Worm (Caenorhabditis elegans): Measurements from ENCODE around the gene mtrr-1.

The mtrr-1 gene

DNA sequence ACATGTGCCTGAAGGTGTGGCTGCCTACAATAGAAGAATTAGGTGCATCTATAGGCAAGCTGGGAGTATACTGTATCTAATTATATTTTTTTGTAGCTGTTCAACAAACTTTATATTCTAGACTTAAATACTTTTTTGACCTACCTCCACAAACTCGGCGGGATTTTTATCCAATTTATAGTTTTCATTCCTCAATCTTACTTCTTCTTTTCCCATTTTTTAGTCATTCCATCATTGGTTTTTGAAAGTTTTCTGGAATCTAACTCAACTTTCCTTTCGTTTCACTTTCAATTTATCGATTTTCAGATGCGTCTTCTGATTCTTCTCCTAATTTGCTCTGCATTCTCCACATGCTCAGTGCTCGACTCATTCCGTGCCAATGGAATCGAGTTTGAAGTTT is 16.2 kb upstream of the mtrr-1 start, which contains the start of gene C01G6.3:
TSS of gene C01G6.3 (plus strand) at position 301 of the 400 bp plus-strand sequence.
- TF ChIP-seq ztf-4 (tag; optimal IDR thresholded peaks at IDR 0.05) = no peak
- TF ChIP-seq nhr-237 (tag; optimal IDR thresholded peaks at IDR 0.05) = no peak

DNA sequence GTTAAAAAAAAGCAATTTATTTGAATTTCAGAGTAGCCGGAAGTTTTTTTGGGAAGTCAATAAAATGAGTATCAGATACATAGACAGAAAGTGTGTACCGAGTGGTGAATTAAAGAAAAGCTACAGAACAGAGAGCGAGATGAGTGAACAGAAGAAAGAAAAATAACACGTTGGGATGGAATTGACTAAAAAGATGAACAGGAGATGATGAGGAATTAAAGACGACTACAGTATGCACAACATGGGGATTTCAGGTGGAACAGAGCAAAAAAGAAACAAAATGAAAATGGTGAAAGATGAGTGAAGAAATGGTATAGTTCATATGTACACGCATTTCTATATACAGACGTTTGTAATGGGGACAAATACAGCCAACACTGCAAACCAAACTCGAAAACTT is 14.5 kb upstream of the mtrr-1 start:
- TF ChIP-seq zag-1 (tag; optimal IDR thresholded peaks at IDR 0.05) = no peak
- no peak for TF ChIP-seq nhr-23 (tag; optimal IDR thresholded peaks at IDR 0.05)
- no peak for TF ChIP-seq unc-62 (GFP tag; optimal IDR thresholded peaks at IDR 0.05)
- no peak for TF ChIP-seq crh-2 (tag; optimal IDR thresholded peaks at IDR 0.05)
- TF ChIP-seq R02D3.7 (tag; optimal IDR thresholded peaks at IDR 0.05) = no peak
- TF ChIP-seq skn-1 (tag; optimal IDR thresholded peaks at IDR 0.05) = no peak
- TF ChIP-seq lin-39 (tag; optimal IDR thresholded peaks at IDR 0.05) = no peak
- no peak for TF ChIP-seq mbf-1 (tag; optimal IDR thresholded peaks at IDR 0.05)
- TF ChIP-seq sma-3 (GFP tag; optimal IDR thresholded peaks at IDR 0.05) = no peak
- no peak for TF ChIP-seq dmd-4 (tag; optimal IDR thresholded peaks at IDR 0.05)
- no peak for TF ChIP-seq ama-1 (optimal IDR thresholded peaks at IDR 0.05)
- TF ChIP-seq egl-27 (tag; optimal IDR thresholded peaks at IDR 0.05) = no peak
- no peak for TF ChIP-seq mab-5 (tag; optimal IDR thresholded peaks at IDR 0.05)
- no peak for TF ChIP-seq nhr-11 (tag; optimal IDR thresholded peaks at IDR 0.05)
- no peak for TF ChIP-seq ceh-82 (tag; optimal IDR thresholded peaks at IDR 0.05)

DNA sequence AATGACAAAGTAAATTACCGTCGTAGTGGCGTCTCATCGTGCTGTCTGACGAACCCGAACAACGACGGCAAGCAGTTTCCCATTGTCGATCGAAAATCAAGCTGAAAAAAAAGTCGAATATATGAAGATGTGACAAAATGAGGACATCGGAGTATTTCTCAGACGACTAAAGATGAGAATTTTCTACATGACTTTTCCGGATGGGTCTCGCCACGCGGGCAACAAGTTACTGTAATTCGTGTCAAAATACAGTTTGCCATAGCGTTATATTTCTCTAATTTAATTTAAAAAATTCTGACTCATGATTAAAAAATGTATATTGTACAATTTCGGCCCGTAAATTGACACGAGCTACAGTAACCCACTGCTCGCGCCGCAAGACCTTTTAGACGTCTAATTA is 12.8 kb upstream of the mtrr-1 start, which contains the start of gene C01G6.4:
TSS of gene C01G6.4 (minus strand) at position 101 of the 400 bp plus-strand sequence.
- TF ChIP-seq F13H6.1 (tag; optimal IDR thresholded peaks at IDR 0.05) (no peak), ztf-4 (tag; optimal IDR thresholded peaks at IDR 0.05) (no peak), elt-1 (tag; optimal IDR thresholded peaks at IDR 0.05) (no peak), nhr-129 (tag; optimal IDR thresholded peaks at IDR 0.05) (no peak), nhr-237 (tag; optimal IDR thresholded peaks at IDR 0.05) (no peak), zag-1 (tag; optimal IDR thresholded peaks at IDR 0.05) (no peak), peb-1 (tag; optimal IDR thresholded peaks at IDR 0.05) (no peak), sma-3 (GFP tag; optimal IDR thresholded peaks at IDR 0.05) (no peak), ztf-1 (GFP tag; conservative IDR thresholded peaks at IDR 0.05) (no peak), unc-39 (tag; optimal IDR thresholded peaks at IDR 0.05) (no peak), mbf-1 (tag; optimal IDR thresholded peaks at IDR 0.05) (no peak), unc-55 (GFP tag; optimal IDR thresholded peaks at IDR 0.05) (no peak), R02D3.7 (tag; optimal IDR thresholded peaks at IDR 0.05) (no peak)

DNA sequence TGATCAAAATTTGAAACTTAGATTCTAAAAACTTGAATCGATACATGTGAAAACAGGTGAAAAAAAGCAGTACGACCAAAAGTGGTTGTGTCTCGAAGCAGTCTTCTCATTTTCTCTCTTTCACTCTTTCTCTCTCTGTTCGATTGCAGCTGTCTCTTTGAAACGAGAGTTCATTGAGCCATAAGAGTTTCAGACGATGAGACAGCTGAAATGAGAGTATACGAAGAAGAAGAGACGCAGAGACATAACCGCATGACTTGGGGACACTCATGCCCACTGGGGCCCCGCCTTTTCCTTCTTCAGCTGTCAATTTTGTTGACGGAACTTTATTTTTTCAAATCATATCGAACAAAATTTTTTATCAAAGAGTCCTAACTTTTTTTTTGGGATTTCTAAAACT is 11.8 kb upstream of the mtrr-1 start:
- TF ChIP-seq nhr-23 (tag; optimal IDR thresholded peaks at IDR 0.05) (no peak), fos-1 (tag; optimal IDR thresholded peaks at IDR 0.05) (peak; percentile 95), ZK546.5 (tag; optimal IDR thresholded peaks at IDR 0.05) (no peak), mab-5 (tag; optimal IDR thresholded peaks at IDR 0.05) (peak; percentile 83), unc-55 (GFP tag; optimal IDR thresholded peaks at IDR 0.05) (peak; percentile 74), ztf-1 (GFP tag; conservative IDR thresholded peaks at IDR 0.05) (no peak), nhr-77 (tag; optimal IDR thresholded peaks at IDR 0.05) (no peak), ceh-82 (tag; optimal IDR thresholded peaks at IDR 0.05) (no peak), F13H6.1 (tag; optimal IDR thresholded peaks at IDR 0.05) (peak; percentile 89), sma-9 (GFP tag; optimal IDR thresholded peaks at IDR 0.05) (peak; percentile 90), sma-9 (tag; optimal IDR thresholded peaks at IDR 0.05) (no peak), nhr-11 (tag; optimal IDR thresholded peaks at IDR 0.05) (no peak), nhr-6 (tag; optimal IDR thresholded peaks at IDR 0.05) (peak; percentile 81), ama-1 (optimal IDR thresholded peaks at IDR 0.05) (peak; percentile 82), nhr-129 (tag; optimal IDR thresholded peaks at IDR 0.05) (peak; percentile 89), mdl-1 (tag; optimal IDR thresholded peaks at IDR 0.05) (peak; percentile 67 to 89), egl-27 (tag; optimal IDR thresholded peaks at IDR 0.05) (peak; percentile 79), blmp-1 (tag; optimal IDR thresholded peaks at IDR 0.05; ENCODE audit: insufficient read depth) (peak; percentile 62), ceh-16 (tag; optimal IDR thresholded peaks at IDR 0.05) (no peak), R02D3.7 (tag; optimal IDR thresholded peaks at IDR 0.05) (no peak), unc-62 (GFP tag; optimal IDR thresholded peaks at IDR 0.05) (no peak), lin-39 (tag; optimal IDR thresholded peaks at IDR 0.05) (no peak), skn-1 (tag; optimal IDR thresholded peaks at IDR 0.05) (no peak), Y55F3AM.14 (GFP tag; optimal IDR thresholded peaks at IDR 0.05) (peak; percentile 6), lin-11 (tag; optimal IDR thresholded peaks at IDR 0.05) (peak; percentile 62), gmeb-1 (tag; optimal IDR thresholded peaks at IDR 0.05) (peak; percentile 73), nhr-25 (tag; optimal IDR thresholded peaks at IDR 0.05) (peak; percentile 90), lsy-2 (tag; optimal IDR thresholded peaks at IDR 0.05) (peak; percentile 63 to 90), snpc-4 (tag; optimal IDR thresholded peaks at IDR 0.05) (peak; percentile 66), C34F6.9 (tag; optimal IDR thresholded peaks at IDR 0.05) (peak; percentile 92), crh-2 (tag; optimal IDR thresholded peaks at IDR 0.05) (peak; percentile 92), nhr-10 (tag; optimal IDR thresholded peaks at IDR 0.05) (no peak), lin-13 (GFP tag; optimal IDR thresholded peaks at IDR 0.05) (peak; percentile 63), mbf-1 (tag; optimal IDR thresholded peaks at IDR 0.05) (no peak), nhr-21 (tag; optimal IDR thresholded peaks at IDR 0.05) (peak; percentile 70), zag-1 (tag; optimal IDR thresholded peaks at IDR 0.05) (peak; percentile 76), ztf-4 (tag; optimal IDR thresholded peaks at IDR 0.05) (peak; percentile 73), sem-4 (tag; optimal IDR thresholded peaks at IDR 0.05) (peak; percentile 7), sma-3 (GFP tag; optimal IDR thresholded peaks at IDR 0.05) (peak; percentile 77)

All from whole organism, L2 larva.